Fruit fly (Drosophila melanogaster) whole organism, embryonic: ENCODE measurements around the gene Mical.

ENCODE experiments used
- Adf1 ChIP-seq: fragments of 200-800 bp; sonication (Bioruptor generic); IDR thresholded peaks from 2 replicates; pipeline ENCODE4 v1.3.6; 2022; ENCODE audit warnings: missing biosample characterization, missing genetic modification characterization
- Antp ChIP-seq: fragments of 200-800 bp; sonication (Bioruptor generic); optimal IDR thresholded peaks from 3 replicates; lab custom pipeline; 2016; ENCODE audit warnings: missing biosample characterization, missing genetic modification characterization
- Atf-2 ChIP-seq: fragments of 200-800 bp; sonication (Bioruptor generic); optimal IDR thresholded peaks from 2 replicates; lab custom pipeline; 2016; ENCODE audit warnings: missing biosample characterization, missing genetic modification characterization
- Bteb2 ChIP-seq: fragments of 200-800 bp; sonication (Bioruptor generic); optimal IDR thresholded peaks from 2 replicates; lab custom pipeline; 2016; ENCODE audit warnings: missing biosample characterization, missing genetic modification characterization
- CG10321 ChIP-seq: fragments of 200-800 bp; sonication (Bioruptor generic); IDR thresholded peaks from 2 replicates; pipeline ENCODE4 v1.3.6; 2022; ENCODE audit warnings: missing biosample characterization, missing genetic modification characterization
- CG10543 ChIP-seq: fragments of 200-800 bp; sonication (Bioruptor generic); optimal IDR thresholded peaks from 3 replicates; lab custom pipeline; 2017; ENCODE audit warnings: missing biosample characterization, mild to moderate bottlenecking, missing genetic modification characterization, moderate library complexity
- CG11093 ChIP-seq: fragments of 200-800 bp; sonication (Bioruptor generic); IDR thresholded peaks from 3 replicates; pipeline ENCODE4 v1.3.6; 2022; ENCODE audit warnings: missing biosample characterization, missing genetic modification characterization
- CG12391 ChIP-seq: fragments of 200-800 bp; sonication (Bioruptor generic); optimal IDR thresholded peaks from 3 replicates; lab custom pipeline; 2018; ENCODE audit warnings: missing biosample characterization, mild to moderate bottlenecking, missing genetic modification characterization, moderate library complexity
- CG12659 ChIP-seq: fragments of 200-800 bp; sonication (Bioruptor generic); optimal IDR thresholded peaks from 3 replicates; lab custom pipeline; 2017; ENCODE audit warnings: mild to moderate bottlenecking, missing biosample characterization, missing genetic modification reagents, missing genetic modification characterization
- CG14014 ChIP-seq: fragments of 200-800 bp; sonication (Bioruptor generic); IDR thresholded peaks from 2 replicates; pipeline ENCODE4 v1.3.6; 2022; ENCODE audit warnings: missing biosample characterization, missing genetic modification characterization
- CG14965 ChIP-seq: fragments of 200-800 bp; sonication (Bioruptor generic); optimal IDR thresholded peaks from 2 replicates; lab custom pipeline; 2016; ENCODE audit warnings: missing biosample characterization, missing genetic modification characterization, borderline replicate concordance
- CG16813 ChIP-seq: fragments of 200-800 bp; sonication (Bioruptor generic); IDR thresholded peaks from 3 replicates; pipeline ENCODE4 v1.3.6; 2022; ENCODE audit warnings: missing biosample characterization, missing genetic modification characterization; ENCODE audit not compliant: partially characterized antibody
- CG17359 ChIP-seq: fragments of 200-800 bp; sonication (Bioruptor generic); optimal IDR thresholded peaks from 3 replicates; lab custom pipeline; 2018; ENCODE audit warnings: missing biosample characterization, mild to moderate bottlenecking, missing genetic modification characterization, moderate library complexity
- CG17829 ChIP-seq: fragments of 200-800 bp; optimal IDR thresholded peaks from 2 replicates; lab custom pipeline; 2019; ENCODE audit warnings: missing biosample characterization, mild to moderate bottlenecking, missing genetic modification characterization, moderate library complexity
- CG2202 ChIP-seq: fragments of 200-800 bp; sonication (Bioruptor generic); optimal IDR thresholded peaks from 2 replicates; lab custom pipeline; 2018; ENCODE audit warnings: missing biosample characterization, mild to moderate bottlenecking, missing genetic modification characterization
- CG3163 ChIP-seq: fragments of 200-800 bp; sonication (Bioruptor generic); optimal IDR thresholded peaks from 3 replicates; lab custom pipeline; 2016; ENCODE audit warnings: missing biosample characterization, missing genetic modification characterization
- CG3726 ChIP-seq: fragments of 200-800 bp; sonication (Bioruptor generic); IDR thresholded peaks from 3 replicates; pipeline ENCODE4, ENCODE4 v1.3.6; 2022; ENCODE audit warnings: missing biosample characterization, missing genetic modification characterization
- CG4854 ChIP-seq: fragments of 200-800 bp; sonication (Bioruptor generic); optimal IDR thresholded peaks from 2 replicates; lab custom pipeline; 2016; ENCODE audit warnings: missing biosample characterization, missing genetic modification characterization, inconsistent platforms
- CG7987 ChIP-seq: fragments of 200-800 bp; sonication (Bioruptor generic); optimal IDR thresholded peaks from 2 replicates; lab custom pipeline; 2018; ENCODE audit warnings: missing biosample characterization, mild to moderate bottlenecking, missing genetic modification characterization, moderate library complexity
- D ChIP-seq, 2 experiments: fragments of 200-800 bp in 1 of 2; fragments of >200 bp in 1 of 2; sonication (Bioruptor generic) in 1 of 2; optimal IDR thresholded peaks; 2 replicates in 1 of 2; 3 replicates in 1 of 2; lab custom pipeline; 2017; ENCODE audit warnings: mild to moderate bottlenecking in 1 of 2, missing biosample characterization in 1 of 2, missing genetic modification characterization in 1 of 2, missing genetic modification reagents in 1 of 2
- Dad ChIP-seq: fragments of 200-800 bp; sonication (Bioruptor generic); optimal IDR thresholded peaks from 3 replicates; lab custom pipeline; 2016; ENCODE audit warnings: missing biosample characterization, missing genetic modification characterization
- ERR ChIP-seq: fragments of 200-800 bp; sonication (Bioruptor generic); optimal IDR thresholded peaks from 2 replicates; lab custom pipeline; 2016; ENCODE audit warnings: missing biosample characterization, missing genetic modification characterization
- Fer1 ChIP-seq: fragments of 200-800 bp; sonication (Bioruptor generic); optimal IDR thresholded peaks from 2 replicates; lab custom pipeline; 2017; ENCODE audit warnings: missing biosample characterization, mild to moderate bottlenecking, missing genetic modification characterization
- HmgD ChIP-seq: fragments of 200-800 bp; sonication (Bioruptor generic); optimal IDR thresholded peaks from 3 replicates; lab custom pipeline; 2016; ENCODE audit warnings: missing biosample characterization, missing genetic modification characterization
- Jarid2 ChIP-seq: fragments of 200-800 bp; sonication (Bioruptor generic); optimal IDR thresholded peaks from 3 replicates; lab custom pipeline; 2017; ENCODE audit warnings: mild to moderate bottlenecking, missing biosample characterization, missing genetic modification reagents, missing genetic modification characterization
- Med ChIP-seq: fragments of 200-800 bp; sonication (Bioruptor generic); peaks from one replicate; lab custom pipeline; 2016; ENCODE audit warnings: missing biosample characterization, missing genetic modification characterization, mild to moderate bottlenecking, inconsistent platforms, moderate library complexity
- Nf-YC ChIP-seq: fragments of 200-800 bp; optimal IDR thresholded peaks from 3 replicates; lab custom pipeline; 2019; ENCODE audit warnings: missing biosample characterization, mild to moderate bottlenecking, missing genetic modification characterization, moderate library complexity
- Pdp1 ChIP-seq, 2 experiments: fragments of 200-800 bp; sonication (Bioruptor generic); optimal IDR thresholded peaks; 3 replicates each; lab custom pipeline; 2016; ENCODE audit warnings: missing biosample characterization in 2 of 2, missing genetic modification characterization in 2 of 2, mild to moderate bottlenecking in 1 of 2, moderate library complexity in 1 of 2
- Rfx ChIP-seq: fragments of 200-800 bp; sonication (Bioruptor generic); IDR thresholded peaks from 2 replicates; pipeline ENCODE4 v1.3.6; 2022; ENCODE audit warnings: missing biosample characterization, missing genetic modification characterization
- Tbp ChIP-seq: fragments of >200 bp; optimal IDR thresholded peaks from 2 replicates; lab custom pipeline; 2018; ENCODE audit warnings: missing biosample characterization, missing genetic modification characterization
- al ChIP-seq: fragments of 200-800 bp; sonication (Bioruptor generic); IDR thresholded peaks from 2 replicates; pipeline ENCODE4 v1.3.6; 2022; ENCODE audit warnings: missing biosample characterization, missing genetic modification characterization
- ap ChIP-seq: fragments of 200-800 bp; sonication (Bioruptor generic); IDR thresholded peaks from 2 replicates; pipeline ENCODE4 v1.3.6; 2022; ENCODE audit warnings: missing biosample characterization, missing genetic modification characterization
- bsh ChIP-seq, 2 experiments: fragments of 200-800 bp; sonication (Bioruptor generic); optimal IDR thresholded peaks; 2 replicates each; lab custom pipeline; 2017 to 2018; ENCODE audit warnings: mild to moderate bottlenecking in 2 of 2, missing biosample characterization in 2 of 2, missing genetic modification characterization in 2 of 2, moderate library complexity in 1 of 2
- croc ChIP-seq: fragments of 200-800 bp; sonication (Bioruptor generic); conservative IDR thresholded peaks from 3 replicates; pipeline ENCODE4 v1.3.6; 2022; ENCODE audit warnings: missing biosample characterization, missing genetic modification characterization
- crp ChIP-seq, 2 experiments: fragments of 200-800 bp; sonication (Bioruptor generic); optimal IDR thresholded peaks; 2 replicates in 1 of 2; 3 replicates in 1 of 2; lab custom pipeline; 2017; ENCODE audit warnings: missing biosample characterization in 2 of 2, missing genetic modification characterization in 2 of 2, mild to moderate bottlenecking in 1 of 2, moderate library complexity in 1 of 2
- dysf ChIP-seq: fragments of 200-800 bp; sonication (Bioruptor generic); IDR thresholded peaks from 3 replicates; pipeline ENCODE4 v1.3.6; 2022; ENCODE audit warnings: missing biosample characterization, missing genetic modification characterization
- gcm2 ChIP-seq: fragments of 200-800 bp; sonication (Bioruptor generic); optimal IDR thresholded peaks from 2 replicates; lab custom pipeline; 2016; ENCODE audit warnings: missing biosample characterization, missing genetic modification characterization
- hbn ChIP-seq: fragments of 200-800 bp; sonication (Bioruptor generic); IDR thresholded peaks from 2 replicates; pipeline ENCODE4 v1.3.6; 2022; ENCODE audit warnings: missing biosample characterization, missing genetic modification characterization; ENCODE audit not compliant: partially characterized antibody
- lbe ChIP-seq: fragments of 200-800 bp; sonication (Bioruptor generic); optimal IDR thresholded peaks from 2 replicates; lab custom pipeline; 2016; ENCODE audit warnings: missing biosample characterization, mild to moderate bottlenecking, missing genetic modification characterization
- mirr ChIP-seq: fragments of 200-800 bp; sonication (Bioruptor generic); optimal IDR thresholded peaks from 3 replicates; lab custom pipeline; 2018; ENCODE audit warnings: missing biosample characterization, mild to moderate bottlenecking, missing genetic modification characterization
- nom ChIP-seq: fragments of 200-800 bp; sonication (Bioruptor generic); optimal IDR thresholded peaks from 2 replicates; lab custom pipeline; 2017; ENCODE audit warnings: missing biosample characterization, missing genetic modification characterization, mild to moderate bottlenecking, moderate library complexity, missing genetic modification reagents
- org-1 ChIP-seq: fragments of 200-800 bp; sonication (Bioruptor generic); optimal IDR thresholded peaks from 2 replicates; lab custom pipeline; 2017; ENCODE audit warnings: missing biosample characterization, missing genetic modification characterization
- pho ChIP-seq: fragments of 200-800 bp; sonication (Bioruptor generic); optimal IDR thresholded peaks from 2 replicates; lab custom pipeline; 2016; ENCODE audit warnings: missing biosample characterization, missing genetic modification characterization
- sim ChIP-seq: fragments of 200-800 bp; sonication (Bioruptor generic); IDR thresholded peaks from 2 replicates; pipeline ENCODE4 v1.3.6; 2022; ENCODE audit warnings: missing biosample characterization, missing genetic modification characterization
- slou ChIP-seq: fragments of 200-800 bp; sonication (Bioruptor generic); optimal IDR thresholded peaks from 3 replicates; lab custom pipeline; 2016; ENCODE audit warnings: missing biosample characterization, missing genetic modification characterization
- unc-4 ChIP-seq: fragments of 200-800 bp; sonication (Bioruptor generic); IDR thresholded peaks from 2 replicates; pipeline ENCODE4 v1.3.6; 2022; ENCODE audit warnings: missing biosample characterization, missing genetic modification characterization; ENCODE audit not compliant: partially characterized antibody
- vfl ChIP-seq: fragments of 200-800 bp; sonication (Bioruptor generic); optimal IDR thresholded peaks from 2 replicates; lab custom pipeline; 2016; ENCODE audit warnings: missing biosample characterization, missing genetic modification characterization
- vvl ChIP-seq: fragments of 200-800 bp; sonication (Bioruptor generic); IDR thresholded peaks from 2 replicates; pipeline ENCODE4 v1.3.6; 2022; ENCODE audit warnings: missing biosample characterization, missing genetic modification characterization
- zen2 ChIP-seq: fragments of 200-800 bp; sonication (Bioruptor generic); IDR thresholded peaks from 3 replicates; pipeline ENCODE4 v1.3.6; 2022; ENCODE audit warnings: missing biosample characterization, missing genetic modification characterization; ENCODE audit not compliant: partially characterized antibody
- zfh2 ChIP-seq: fragments of 200-800 bp; sonication (Bioruptor generic); optimal IDR thresholded peaks from 2 replicates; lab custom pipeline; 2016; ENCODE audit warnings: missing biosample characterization, missing genetic modification characterization

Gene Mical

dm6 chr3R:10089171-10089664, 46.5 kb upstream of the Mical start (continued):
- no peak for TF ChIP-seq Antp
- TF ChIP-seq Jarid2 = no peak
- no peak for TF ChIP-seq Tbp (GFP tag; lab: Kevin White, UChicago)
- TF ChIP-seq CG16813 = no peak
- no peak for TF ChIP-seq CG4854 (GFP tag; lab: Kevin White, UChicago)
- TF ChIP-seq Atf-2 (GFP tag; lab: Kevin White, UChicago) = no peak
- TF ChIP-seq CG10321 = peak; percentile 86
- TF ChIP-seq vfl = no peak
- TF ChIP-seq zfh2 (GFP tag; lab: Kevin White, UChicago) = no peak
- no peak for TF ChIP-seq CG7987 (GFP tag; lab: Kevin White, UChicago)
- peak; percentile 32 for TF ChIP-seq Nf-YC (tag; lab: Kevin White, UChicago)
- no peak for TF ChIP-seq Pdp1 (GFP tag; optimal IDR thresholded peaks at IDR 0.05; lab: Kevin White, UChicago)
- peak; percentile 31 for TF ChIP-seq ERR (GFP tag; lab: Kevin White, UChicago)
- no peak for TF ChIP-seq crp (GFP tag; optimal IDR thresholded peaks at IDR 0.05; lab: Kevin White, UChicago)
- TF ChIP-seq Med (GFP tag; lab: Kevin White, UChicago) = peak; percentile 31
- TF ChIP-seq CG14965 (GFP tag; lab: Kevin White, UChicago) = no peak
- TF ChIP-seq Fer1 (GFP tag; lab: Kevin White, UChicago) = peak; percentile 8
- TF ChIP-seq CG12659 = no peak
- no peak for TF ChIP-seq HmgD (GFP tag; lab: Kevin White, UChicago)
- TF ChIP-seq org-1 (GFP tag; lab: Kevin White, UChicago) = no peak
- TF ChIP-seq sim (GFP tag; lab: Robert Waterston, UW) = no peak
- no peak for TF ChIP-seq hbn (GFP tag; lab: Robert Waterston, UW)
- TF ChIP-seq D (optimal IDR thresholded peaks at IDR 0.05; lab: Kevin White, UChicago) = no peak
- TF ChIP-seq D (GFP tag; optimal IDR thresholded peaks at IDR 0.05; lab: Kevin White, UChicago) = no peak
- no peak for TF ChIP-seq CG2202 (tag; lab: Kevin White, UChicago)
- TF ChIP-seq croc (GFP tag; lab: Robert Waterston, UW) = no peak
- TF ChIP-seq lbe = peak; percentile 67
- no peak for TF ChIP-seq ap (GFP tag; lab: Robert Waterston, UW)
- no peak for TF ChIP-seq Bteb2 (GFP tag; lab: Kevin White, UChicago)
- TF ChIP-seq slou (GFP tag; lab: Kevin White, UChicago) = no peak
- TF ChIP-seq mirr (GFP tag; lab: Kevin White, UChicago) = no peak
- TF ChIP-seq CG3726 (GFP tag; lab: Robert Waterston, UW) = no peak
- no peak for TF ChIP-seq dysf (GFP tag; lab: Robert Waterston, UW)
- no peak for TF ChIP-seq CG17829 (tag; lab: Kevin White, UChicago)
- no peak for TF ChIP-seq CG17359 (tag; lab: Kevin White, UChicago)
- TF ChIP-seq zen2 (GFP tag; lab: Robert Waterston, UW) = 0 out of 3 replicates have a peak, but pooled peaks have one; percentile 26
- TF ChIP-seq bsh (GFP tag; optimal IDR thresholded peaks at IDR 0.05; lab: Kevin White, UChicago) = no peak
- TF ChIP-seq CG14014 (GFP tag; lab: Robert Waterston, UW) = no peak
- TF ChIP-seq Dad (GFP tag; lab: Kevin White, UChicago) = no peak
- no peak for TF ChIP-seq pho (GFP tag; lab: Kevin White, UChicago)
- TF ChIP-seq CG3163 = no peak
- TF ChIP-seq Adf1 = peak; percentile 99
- TF ChIP-seq Rfx = no peak
- 0 out of 2 replicates have a peak, but pooled peaks have one; percentile 5 for TF ChIP-seq vvl (GFP tag; lab: Robert Waterston, UW)
- TF ChIP-seq al (GFP tag; lab: Robert Waterston, UW) = no peak
- peak; percentile 47 for TF ChIP-seq unc-4 (GFP tag; lab: Robert Waterston, UW)
- no peak for TF ChIP-seq CG12391 (tag; lab: Kevin White, UChicago)
- TF ChIP-seq gcm2 (GFP tag; lab: Kevin White, UChicago) = no peak
- TF ChIP-seq CG11093 (GFP tag; lab: Robert Waterston, UW) = no peak
- peak; percentile 25 for TF ChIP-seq nom (GFP tag; lab: Kevin White, UChicago)
- TF ChIP-seq CG10543 (GFP tag; lab: Kevin White, UChicago) = no peak
